Fruit fly (Drosophila melanogaster): Measurements from ENCODE around the gene Traf6.

DNA sequence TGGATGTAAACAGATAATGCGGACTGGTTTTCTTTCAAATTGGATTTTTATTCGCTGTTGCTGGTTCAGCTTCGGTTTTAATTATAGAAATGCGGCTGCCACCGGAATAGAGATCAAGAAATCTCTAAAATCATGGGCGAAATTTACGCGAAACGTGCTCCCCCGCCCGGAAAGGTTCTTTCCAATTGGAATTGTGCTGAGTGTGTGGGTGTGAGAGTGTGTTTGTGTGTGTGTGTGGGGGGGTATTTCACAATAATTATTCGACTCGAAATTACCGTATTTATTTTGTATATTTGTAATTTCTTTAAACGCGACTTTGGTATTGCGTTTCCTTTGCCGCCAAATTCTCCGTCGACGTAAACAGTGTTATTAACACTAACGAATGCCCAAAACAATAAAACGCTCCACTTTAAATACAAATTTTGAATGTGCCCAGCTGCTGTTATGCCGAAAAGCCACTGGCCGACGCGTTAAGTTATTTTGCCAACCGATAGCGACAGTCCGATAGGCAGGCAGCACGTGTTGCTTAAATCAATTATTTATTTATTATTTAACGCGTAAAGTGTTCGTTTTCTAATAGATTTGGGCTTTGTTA, 41.4 kb downstream of the Traf6 start, which contains the start of gene Gclc:
- TF ChIP-seq Pif1A (GFP tag; optimal IDR thresholded peaks at IDR 0.05), result peak; percentile 23
- no peak for TF ChIP-seq CG13204 (GFP tag; optimal IDR thresholded peaks at IDR 0.05)
- TF ChIP-seq EcR (GFP tag; optimal IDR thresholded peaks at IDR 0.05), result no peak
- TF ChIP-seq rn (GFP tag; IDR thresholded peaks at IDR 0.05), result no peak
- no peak for TF ChIP-seq CG14655 (GFP tag; optimal IDR thresholded peaks at IDR 0.05)
- no peak for TF ChIP-seq CG9948 (tag; optimal IDR thresholded peaks at IDR 0.05)
- no peak for TF ChIP-seq CG32121 (GFP tag; IDR thresholded peaks at IDR 0.05)
- TF ChIP-seq D1 (tag; optimal IDR thresholded peaks at IDR 0.05), result no peak
- no peak for TF ChIP-seq gl (tag; optimal IDR thresholded peaks at IDR 0.05)
- peak; percentile 0 for TF ChIP-seq Pif1B (GFP tag; optimal IDR thresholded peaks at IDR 0.05)
- no peak for TF ChIP-seq Ets98B (GFP tag; IDR thresholded peaks at IDR 0.05)

Measured in whole organism, pupa.